Fruit fly (Drosophila melanogaster) S2 (cell line): ENCODE results near the gene CG42823.

Experiments used
- CG8478 ChIP-seq: fragments of >200 bp; optimal IDR thresholded peaks from 2 replicates; lab custom pipeline; 2018
- CTCF ChIP-seq, 2 experiments: fragments of >200 bp; optimal IDR thresholded peaks; 2 replicates each; lab custom pipeline; 2018

The CG42823 gene

dm6 chr3R:17391313-17391845, 13.5 kb downstream of the CG42823 start, which contains the start of the genes Brf and sds22:
TSS of gene Brf (minus strand) at chr3R:17391337.
TSS of gene sds22 (plus strand) at chr3R:17391594.
- TF ChIP-seq CG8478 (no peak), CTCF (optimal IDR thresholded peaks at IDR 0.05; lab: Kevin White, UChicago) (no peak)

DNA sequence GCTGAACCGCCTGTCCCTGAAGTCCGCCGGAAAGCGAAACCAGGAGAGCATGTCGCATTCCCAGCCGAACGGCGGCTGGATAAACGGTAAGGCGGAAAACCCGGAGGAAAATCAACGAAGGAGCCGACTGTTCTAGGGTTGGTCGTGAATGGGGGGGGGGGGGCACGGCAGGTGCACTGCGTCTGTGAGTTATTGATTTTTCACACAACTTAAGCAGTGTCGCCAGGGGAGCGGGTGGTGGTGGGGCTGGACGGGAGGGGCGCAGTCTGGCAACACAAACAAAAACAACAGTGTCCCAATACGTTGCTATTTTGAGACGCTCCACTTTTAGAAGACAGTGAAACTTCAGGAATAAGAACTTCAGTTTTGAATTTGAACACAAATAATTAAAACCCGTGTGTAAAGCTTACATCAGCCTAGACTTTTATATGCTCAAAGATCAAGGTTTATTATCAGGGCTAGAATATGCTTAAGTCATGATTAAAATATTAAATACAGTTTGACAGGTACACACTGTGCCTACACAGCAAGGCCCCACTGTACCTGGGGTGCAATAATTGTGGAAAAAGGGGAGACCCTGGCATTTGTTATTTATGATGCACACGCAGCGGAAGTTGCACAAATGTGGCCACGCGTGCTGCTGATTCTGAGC, 18.6 kb downstream of the CG42823 start:
- TF ChIP-seq CG8478 (no peak), CTCF (optimal IDR thresholded peaks at IDR 0.05; lab: Kevin White, UChicago) (no peak)

DNA sequence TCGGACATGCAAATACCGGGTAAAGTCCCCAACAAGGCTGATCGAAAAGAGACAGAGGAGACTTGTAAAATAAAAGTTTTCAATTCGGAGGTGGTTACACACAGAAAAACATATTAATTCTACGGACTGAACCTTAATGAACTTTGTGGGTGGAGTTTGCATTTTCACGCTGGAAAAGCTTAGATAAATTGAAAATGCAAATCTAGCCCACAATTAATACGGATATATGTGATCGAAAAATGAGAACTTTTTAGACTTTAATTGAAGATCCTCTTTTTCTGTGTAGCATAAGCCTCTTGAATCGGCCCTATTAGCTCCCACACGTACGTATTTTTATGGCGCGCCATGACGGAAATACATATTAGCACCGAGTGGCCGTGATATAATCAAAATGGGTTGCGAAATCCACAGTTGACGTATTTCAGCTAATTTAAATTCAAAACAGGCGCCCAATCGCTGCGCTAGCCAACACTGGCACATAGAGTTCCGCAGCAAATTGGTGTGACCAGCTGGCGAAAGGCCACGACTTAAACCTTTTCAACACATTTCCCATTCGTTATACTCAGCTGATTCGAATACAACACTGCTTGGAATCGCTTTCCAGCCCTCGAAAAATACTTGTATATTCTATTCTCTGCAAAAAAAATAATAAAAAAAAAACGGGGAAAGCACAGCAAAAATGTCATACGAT, 19.4 kb downstream of the CG42823 start:
- TF ChIP-seq CG8478 (no peak), CTCF (optimal IDR thresholded peaks at IDR 0.05; lab: Kevin White, UChicago) (peak in 1 of 2 experiments; percentile 12)

DNA sequence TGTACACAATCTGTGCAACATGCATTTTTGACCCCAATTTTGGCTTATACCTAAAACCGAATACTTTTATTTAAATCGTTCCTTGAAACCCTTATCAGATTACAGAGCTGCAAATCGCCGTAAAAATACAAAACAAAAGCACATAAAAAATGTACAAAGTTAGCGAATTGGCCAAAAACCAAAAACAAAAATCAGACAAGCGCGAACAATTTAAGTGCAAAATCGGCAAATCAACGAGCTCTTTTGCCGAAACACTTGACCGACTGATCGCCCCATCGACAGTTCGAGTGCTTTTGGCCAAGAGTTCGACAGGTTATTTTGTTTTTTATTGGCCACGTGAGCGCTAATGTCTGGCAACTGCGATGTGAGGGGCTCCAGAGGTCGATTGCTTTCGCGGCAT, 23.0 kb downstream of the CG42823 start:
- TF ChIP-seq CTCF (optimal IDR thresholded peaks at IDR 0.05; lab: Kevin White, UChicago), result no peak
- TF ChIP-seq CG8478, result no peak

dm6 chr3R:17379742-17380141, 25.2 kb downstream of the CG42823 start, which contains the start of gene lute:
TSS of gene lute (plus strand) at chr3R:17379944.
- TF ChIP-seq CG8478 (no peak), CTCF (optimal IDR thresholded peaks at IDR 0.05; lab: Kevin White, UChicago) (no peak)

- TF ChIP-seq CTCF (optimal IDR thresholded peaks at IDR 0.05; lab: Kevin White, UChicago), result no peak
- TF ChIP-seq CG8478, result no peak
These were observed 25.9 kb downstream of the CG42823 start for dm6 chr3R:17379051-17379450.

DNA sequence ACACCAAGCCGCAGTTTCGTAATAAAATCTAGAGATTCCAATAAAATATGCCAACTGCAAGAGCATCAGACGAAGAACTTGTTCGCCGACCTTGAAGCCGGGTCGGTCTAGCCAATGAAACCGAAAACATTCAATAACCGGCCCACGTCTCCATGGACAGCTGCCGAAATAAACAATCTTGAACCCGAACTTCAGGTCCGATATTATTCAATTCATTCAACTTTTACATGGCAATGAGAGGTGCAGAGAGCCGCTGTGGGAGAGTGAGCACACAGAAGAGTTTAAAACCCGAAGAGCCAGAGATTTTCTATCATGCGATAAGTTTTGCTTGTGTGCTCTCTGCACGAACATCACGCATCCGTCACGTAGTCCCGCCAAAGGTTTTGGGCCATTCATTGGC, 27.4 kb downstream of the CG42823 start:
- no peak for TF ChIP-seq CTCF (optimal IDR thresholded peaks at IDR 0.05; lab: Kevin White, UChicago)
- TF ChIP-seq CG8478, result no peak

dm6 chr3R:17371094-17371493, 33.8 kb downstream of the CG42823 start:
- no peak for TF ChIP-seq CTCF (optimal IDR thresholded peaks at IDR 0.05; lab: Kevin White, UChicago)
- no peak for TF ChIP-seq CG8478

DNA sequence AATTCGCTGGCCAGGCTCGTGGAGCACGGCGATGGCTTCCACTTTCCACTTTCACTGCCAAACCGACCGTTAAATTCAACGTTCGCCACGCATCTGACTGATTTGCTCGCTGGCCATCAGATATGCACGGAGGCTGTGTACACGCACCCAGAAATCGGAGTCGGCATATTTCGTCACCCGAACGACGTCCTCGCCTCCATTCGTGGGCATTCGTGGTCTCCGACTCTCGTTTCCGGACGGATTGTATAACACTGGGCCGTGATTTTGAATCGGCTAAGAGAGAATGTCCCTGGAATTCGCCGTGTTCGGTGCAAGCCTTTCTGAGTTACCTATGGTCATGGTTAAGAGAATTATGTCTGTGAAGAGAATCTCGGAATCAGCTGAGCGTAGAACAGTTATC, 38.9 kb downstream of the CG42823 start, which contains the start of gene beat-IIa:
Gene beat-IIa (minus strand): TSS at position 97 of the 400 bp plus-strand sequence.
- TF ChIP-seq CG8478 (no peak), CTCF (optimal IDR thresholded peaks at IDR 0.05; lab: Kevin White, UChicago) (no peak)

DNA sequence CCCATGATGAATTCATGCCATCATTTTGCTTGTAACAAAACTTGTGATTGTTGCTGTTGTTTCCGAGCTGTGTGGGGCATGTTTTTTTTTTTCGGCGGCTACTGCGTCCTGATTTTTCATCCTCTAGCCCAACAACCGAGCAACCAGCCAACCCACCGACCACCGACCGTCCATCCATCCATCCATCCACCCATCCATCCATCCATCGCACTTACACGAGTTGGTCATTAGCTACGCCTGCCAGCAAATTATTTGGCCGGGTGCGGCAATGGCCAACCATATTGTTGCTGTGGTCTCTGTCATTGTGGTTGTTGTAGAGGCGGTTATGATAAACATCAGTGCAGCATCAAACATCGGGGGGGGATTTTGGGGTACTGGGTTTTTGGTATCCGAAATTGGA, 45.5 kb downstream of the CG42823 start:
- no peak for TF ChIP-seq CTCF (optimal IDR thresholded peaks at IDR 0.05; lab: Kevin White, UChicago)
